Fruit fly (Drosophila melanogaster): ENCODE measurements around the gene tnc.

DNA sequence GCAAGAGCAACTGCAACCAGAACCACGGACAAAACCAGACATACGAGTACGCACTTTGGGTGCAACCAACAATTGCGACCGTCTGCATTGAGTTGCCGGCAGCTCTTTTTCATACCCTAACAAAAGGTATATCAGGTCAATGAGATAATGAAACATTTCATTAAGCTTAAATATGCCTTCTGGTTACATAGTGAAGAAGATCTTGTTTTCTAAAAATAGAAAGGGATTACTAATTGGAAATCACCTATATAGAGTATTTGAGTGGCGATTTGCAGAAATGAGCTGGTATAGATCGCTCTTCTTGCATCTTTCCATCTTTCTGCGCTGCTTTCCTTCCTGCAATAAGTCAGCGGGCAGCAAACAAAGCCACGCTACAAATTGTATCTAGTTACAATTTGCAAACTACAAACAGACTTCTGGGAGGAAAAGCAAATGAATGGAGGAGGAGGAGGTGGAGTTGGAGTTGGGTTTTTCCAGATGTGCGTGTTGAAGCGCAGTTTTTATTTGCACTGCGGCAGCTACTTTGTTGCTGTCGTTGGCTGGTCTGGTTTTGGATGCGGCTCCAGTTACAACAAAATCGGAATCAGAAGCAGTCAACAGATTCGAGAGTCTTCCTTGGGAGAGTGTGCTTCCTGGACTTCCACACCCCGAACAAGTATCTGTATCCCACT lies 9.3 kb upstream of the tnc start:
- TF ChIP-seq usp (GFP tag; optimal IDR thresholded peaks at IDR 0.05) (no peak), pan (optimal IDR thresholded peaks at IDR 0.05) (no peak), Dll (optimal IDR thresholded peaks at IDR 0.05) (no peak), psq (optimal IDR thresholded peaks at IDR 0.05) (no peak)

Measured in whole organism.